Worm (Caenorhabditis elegans) whole organism, L2 larva: Measurements from ENCODE around the gene sca-1.

Experiments
- C34F6.9 ChIP-seq: fragments of 150-350 bp; optimal IDR thresholded peaks from 2 replicates; lab custom pipeline; 2014; ENCODE audit warnings: missing biosample characterization, missing genetic modification characterization
- F13H6.1 ChIP-seq: sonication (generic microtip); optimal IDR thresholded peaks from 2 replicates; lab custom pipeline; 2016; ENCODE audit warnings: missing genetic modification characterization, missing compliant biosample characterization
- R02D3.7 ChIP-seq: fragments of 150-350 bp; optimal IDR thresholded peaks from 2 replicates; lab custom pipeline; 2014; ENCODE audit warnings: missing biosample characterization, missing genetic modification characterization
- Y55F3AM.14 ChIP-seq: fragments of 200-800 bp; sonication (Bioruptor generic); optimal IDR thresholded peaks from 2 replicates; lab custom pipeline; 2018; ENCODE audit warnings: mild to moderate bottlenecking, missing genetic modification characterization, missing compliant biosample characterization
- ZK546.5 ChIP-seq: sonication (generic microtip); optimal IDR thresholded peaks from 2 replicates; lab custom pipeline; 2017; ENCODE audit warnings: missing biosample characterization, missing genetic modification characterization
- alr-1 ChIP-seq: fragments of 150-350 bp; optimal IDR thresholded peaks from 2 replicates; lab custom pipeline; 2014; ENCODE audit warnings: missing biosample characterization, missing genetic modification characterization
- aly-2 ChIP-seq: fragments of 150-350 bp; optimal IDR thresholded peaks from 2 replicates; lab custom pipeline; 2014; ENCODE audit warnings: missing biosample characterization, missing genetic modification characterization
- ama-1 ChIP-seq: fragments of 150-350 bp; optimal IDR thresholded peaks from 2 replicates; lab custom pipeline; 2018; ENCODE audit warnings: inconsistent platforms
- blmp-1 ChIP-seq: sonication (generic microtip); optimal IDR thresholded peaks from 2 replicates; lab custom pipeline; 2017; ENCODE audit warnings: missing genetic modification characterization, mild to moderate bottlenecking, missing compliant biosample characterization, antibody characterized with exemption, moderate library complexity; ENCODE audit not compliant: insufficient read depth
- ceh-16 ChIP-seq: fragments of 150-350 bp; optimal IDR thresholded peaks from 2 replicates; lab custom pipeline; 2014; ENCODE audit warnings: missing biosample characterization, missing genetic modification characterization
- ceh-82 ChIP-seq: fragments of 150-350 bp; optimal IDR thresholded peaks from 2 replicates; lab custom pipeline; 2014; ENCODE audit warnings: missing biosample characterization, missing genetic modification characterization
- crh-2 ChIP-seq: sonication (generic microtip); optimal IDR thresholded peaks from 2 replicates; lab custom pipeline; 2017; ENCODE audit warnings: missing biosample characterization, missing genetic modification characterization
- dmd-4 ChIP-seq: sonication (generic microtip); optimal IDR thresholded peaks from 2 replicates; lab custom pipeline; 2017; ENCODE audit warnings: missing biosample characterization, missing genetic modification characterization
- egl-27 ChIP-seq: sonication (generic microtip); optimal IDR thresholded peaks from 3 replicates; lab custom pipeline; 2017; ENCODE audit warnings: missing biosample characterization, missing genetic modification reagents, missing genetic modification characterization
- elt-1 ChIP-seq: fragments of 150-350 bp; optimal IDR thresholded peaks from 2 replicates; lab custom pipeline; 2014; ENCODE audit warnings: missing biosample characterization, missing genetic modification characterization
- elt-3 ChIP-seq: sonication (generic microtip); optimal IDR thresholded peaks from 2 replicates; lab custom pipeline; 2017; ENCODE audit warnings: missing biosample characterization, missing genetic modification characterization
- fos-1 ChIP-seq: fragments of 150-350 bp; optimal IDR thresholded peaks from 2 replicates; lab custom pipeline; 2014; ENCODE audit warnings: missing biosample characterization, missing genetic modification characterization
- gmeb-1 ChIP-seq: fragments of 150-350 bp; optimal IDR thresholded peaks from 2 replicates; lab custom pipeline; 2014; ENCODE audit warnings: missing biosample characterization, missing genetic modification characterization
- lin-11 ChIP-seq: fragments of 150-350 bp; sonication (generic microtip); optimal IDR thresholded peaks from 2 replicates; lab custom pipeline; 2014; ENCODE audit warnings: missing biosample characterization, missing genetic modification characterization, inconsistent platforms, mixed read lengths
- lin-13 ChIP-seq: fragments of 150-350 bp; optimal IDR thresholded peaks from 2 replicates; lab custom pipeline; 2014; ENCODE audit warnings: missing biosample characterization, missing genetic modification reagents, missing genetic modification characterization
- lin-39 ChIP-seq: fragments of 150-350 bp; optimal IDR thresholded peaks from 2 replicates; lab custom pipeline; 2014; ENCODE audit warnings: missing biosample characterization, missing genetic modification reagents, missing genetic modification characterization
- lsy-2 ChIP-seq, 2 experiments: fragments of 150-350 bp in 1 of 2; sonication (generic microtip) in 1 of 2; optimal IDR thresholded peaks; 2 replicates each; lab custom pipeline; 2014 to 2017; ENCODE audit warnings: missing biosample characterization in 2 of 2, missing genetic modification characterization in 2 of 2
- mab-5 ChIP-seq: fragments of 150-350 bp; optimal IDR thresholded peaks from 2 replicates; lab custom pipeline; 2014; ENCODE audit warnings: missing biosample characterization, missing genetic modification characterization
- mbf-1 ChIP-seq: sonication (generic microtip); optimal IDR thresholded peaks from 2 replicates; lab custom pipeline; 2017; ENCODE audit warnings: missing biosample characterization, missing genetic modification characterization
- mdl-1 ChIP-seq, 2 experiments: fragments of 150-350 bp in 1 of 2; sonication (generic microtip) in 1 of 2; optimal IDR thresholded peaks; 2 replicates each; lab custom pipeline; 2017; ENCODE audit warnings: missing biosample characterization in 2 of 2, missing genetic modification characterization in 2 of 2
- nhr-10 ChIP-seq: sonication (generic microtip); optimal IDR thresholded peaks from 2 replicates; lab custom pipeline; 2017; ENCODE audit warnings: missing biosample characterization, missing genetic modification characterization
- nhr-11 ChIP-seq: fragments of 150-350 bp; optimal IDR thresholded peaks from 2 replicates; lab custom pipeline; 2014; ENCODE audit warnings: missing biosample characterization, missing genetic modification characterization
- nhr-12 ChIP-seq: fragments of 150-350 bp; optimal IDR thresholded peaks from 2 replicates; lab custom pipeline; 2014; ENCODE audit warnings: missing biosample characterization, missing genetic modification characterization
- nhr-129 ChIP-seq: fragments of 150-350 bp; optimal IDR thresholded peaks from 2 replicates; lab custom pipeline; 2014; ENCODE audit warnings: missing biosample characterization, missing genetic modification characterization
- nhr-21 ChIP-seq: fragments of 150-350 bp; optimal IDR thresholded peaks from 2 replicates; lab custom pipeline; 2014; ENCODE audit warnings: missing biosample characterization, missing genetic modification characterization
- nhr-23 ChIP-seq: fragments of 150-350 bp; optimal IDR thresholded peaks from 2 replicates; lab custom pipeline; 2014; ENCODE audit warnings: missing biosample characterization, missing genetic modification reagents, missing genetic modification characterization
- nhr-237 ChIP-seq: fragments of 150-350 bp; optimal IDR thresholded peaks from 2 replicates; lab custom pipeline; 2014; ENCODE audit warnings: missing biosample characterization, missing genetic modification characterization
- nhr-25 ChIP-seq: fragments of 150-350 bp; sonication (generic microtip); optimal IDR thresholded peaks from 3 replicates; lab custom pipeline; 2014; ENCODE audit warnings: missing biosample characterization, missing genetic modification characterization
- nhr-6 ChIP-seq: fragments of 150-350 bp; optimal IDR thresholded peaks from 2 replicates; lab custom pipeline; 2014; ENCODE audit warnings: missing biosample characterization, missing genetic modification characterization
- nhr-77 ChIP-seq: fragments of 150-350 bp; optimal IDR thresholded peaks from 2 replicates; lab custom pipeline; 2014; ENCODE audit warnings: missing biosample characterization, missing genetic modification characterization
- peb-1 ChIP-seq: fragments of 150-350 bp; optimal IDR thresholded peaks from 2 replicates; lab custom pipeline; 2014; ENCODE audit warnings: missing biosample characterization, missing genetic modification characterization
- sem-4 ChIP-seq: fragments of 150-350 bp; optimal IDR thresholded peaks from 2 replicates; lab custom pipeline; 2014; ENCODE audit warnings: missing biosample characterization, missing genetic modification reagents, missing genetic modification characterization
- skn-1 ChIP-seq: sonication (generic microtip); optimal IDR thresholded peaks from 2 replicates; lab custom pipeline; 2017; ENCODE audit warnings: missing biosample characterization, missing genetic modification characterization
- sma-3 ChIP-seq: sonication (generic microtip); optimal IDR thresholded peaks from 2 replicates; lab custom pipeline; 2016; ENCODE audit warnings: missing genetic modification reagents, missing genetic modification characterization, missing compliant biosample characterization
- sma-9 ChIP-seq, 2 experiments: fragments of 150-350 bp in 1 of 2; sonication (generic microtip) in 1 of 2; optimal IDR thresholded peaks; 2 replicates each; lab custom pipeline; 2014 to 2016; ENCODE audit warnings: missing genetic modification characterization in 2 of 2, mild to moderate bottlenecking in 1 of 2, missing biosample characterization in 1 of 2, missing compliant biosample characterization in 1 of 2, missing genetic modification reagents in 1 of 2, moderate library complexity in 1 of 2
- snpc-4 ChIP-seq: fragments of 150-350 bp; optimal IDR thresholded peaks from 2 replicates; lab custom pipeline; 2014; ENCODE audit warnings: missing biosample characterization, missing genetic modification characterization
- unc-39 ChIP-seq: fragments of 150-350 bp; optimal IDR thresholded peaks from 2 replicates; lab custom pipeline; 2014; ENCODE audit warnings: missing biosample characterization, missing genetic modification characterization
- unc-55 ChIP-seq: fragments of 150-350 bp; sonication (generic microtip); optimal IDR thresholded peaks from 3 replicates; lab custom pipeline; 2014; ENCODE audit warnings: missing biosample characterization, missing genetic modification reagents, missing genetic modification characterization
- unc-62 ChIP-seq: fragments of 150-350 bp; optimal IDR thresholded peaks from 2 replicates; lab custom pipeline; 2014; ENCODE audit warnings: missing biosample characterization, missing genetic modification reagents, missing genetic modification characterization
- zag-1 ChIP-seq: fragments of 150-350 bp; optimal IDR thresholded peaks from 2 replicates; lab custom pipeline; 2014; ENCODE audit warnings: missing biosample characterization, missing genetic modification characterization
- ztf-1 ChIP-seq: fragments of 200-800 bp; sonication (Bioruptor generic); conservative IDR thresholded peaks from 2 replicates; pipeline ENCODE4 v1.3.6; 2022; ENCODE audit warnings: missing genetic modification characterization, missing compliant biosample characterization
- ztf-11 ChIP-seq: sonication (generic microtip); optimal IDR thresholded peaks from 2 replicates; lab custom pipeline; 2017; ENCODE audit warnings: missing biosample characterization, missing genetic modification characterization
- ztf-4 ChIP-seq: fragments of 150-350 bp; optimal IDR thresholded peaks from 2 replicates; lab custom pipeline; 2014; ENCODE audit warnings: missing biosample characterization, missing genetic modification characterization

sca-1 gene

ce11 chrIII:10855398-10855880 lies 38.8 kb upstream of the sca-1 start, which contains the start of gene Y39A1C.1:
TSS of gene Y39A1C.1 (plus strand) at chrIII:10855448.
- TF ChIP-seq nhr-129 (tag; lab: Kevin White, UChicago) = peak; percentile 25
- peak; percentile 61 for TF ChIP-seq C34F6.9
- no peak for TF ChIP-seq ceh-16 (tag; lab: Kevin White, UChicago)
- peak; percentile 1 for TF ChIP-seq lin-11
- TF ChIP-seq unc-55 (GFP tag; lab: Kevin White, UChicago) = peak; percentile 36
- no peak for TF ChIP-seq lin-13 (GFP tag; lab: Kevin White, UChicago)
- TF ChIP-seq ZK546.5 (tag; lab: Kevin White, UChicago) = no peak
- peak; percentile 7 for TF ChIP-seq F13H6.1 (tag; lab: Kevin White, UChicago)

DNA sequence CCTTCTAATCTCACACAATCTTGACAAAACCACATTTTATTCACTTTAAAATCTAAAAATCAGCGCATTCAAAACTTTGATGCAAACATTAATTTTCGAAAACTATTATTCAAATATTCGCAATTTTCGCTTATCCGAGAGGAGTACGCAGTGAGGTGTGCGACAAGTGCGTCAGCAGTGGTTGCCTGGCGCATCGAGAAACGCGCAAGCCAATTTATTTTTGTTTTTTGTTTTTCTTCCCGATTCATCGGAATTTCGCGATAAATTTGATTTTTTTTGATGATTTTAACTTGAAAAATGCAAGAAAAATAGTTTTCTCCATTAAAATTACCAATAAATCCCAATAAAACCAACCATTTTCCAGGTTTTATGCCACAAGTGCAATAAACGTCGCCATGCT lies 32.2 kb upstream of the sca-1 start, which contains the start of the genes fbxb-85 and hex-3:
Gene fbxb-85 (minus strand): TSS at position 106 of the 400 bp plus-strand sequence.
Gene hex-3 (plus strand): TSS at position 365 of the 400 bp plus-strand sequence.
- TF ChIP-seq elt-3 (tag; lab: Kevin White, UChicago) (no peak), lsy-2 (tag; optimal IDR thresholded peaks at IDR 0.05; lab: Kevin White, UChicago) (peak; percentile 93 to 96), mdl-1 (tag; optimal IDR thresholded peaks at IDR 0.05; lab: Kevin White, UChicago) (peak; percentile 22 to 53), nhr-11 (no peak), sma-3 (peak; percentile 99), ztf-11 (peak; percentile 18), nhr-21 (tag; lab: Kevin White, UChicago) (peak; percentile 92), elt-1 (tag; lab: Kevin White, UChicago) (no peak), nhr-25 (tag; lab: Kevin White, UChicago) (peak; percentile 95), nhr-77 (tag; lab: Kevin White, UChicago) (peak; percentile 69), lin-11 (peak; percentile 96), lin-13 (GFP tag; lab: Kevin White, UChicago) (peak; percentile 92), ama-1 (peak; percentile 48), skn-1 (peak; percentile 60), lin-39 (tag; lab: Kevin White, UChicago) (no peak), gmeb-1 (peak; percentile 97), ztf-4 (peak; percentile 86), unc-39 (no peak), unc-62 (GFP tag; lab: Kevin White, UChicago) (peak; percentile 33), ZK546.5 (tag; lab: Kevin White, UChicago) (peak; percentile 60), nhr-10 (tag; lab: Kevin White, UChicago) (peak; percentile 78), unc-55 (GFP tag; lab: Kevin White, UChicago) (peak; percentile 98), C34F6.9 (peak; percentile 97), peb-1 (no peak), nhr-23 (no peak), dmd-4 (peak; percentile 19), snpc-4 (peak; percentile 84), sem-4 (tag; lab: Kevin White, UChicago) (peak; percentile 75), egl-27 (tag; lab: Kevin White, UChicago) (peak; percentile 95), mbf-1 (tag; lab: Kevin White, UChicago) (no peak), alr-1 (tag; lab: Kevin White, UChicago) (peak; percentile 69), Y55F3AM.14 (GFP tag; lab: Kevin White, UChicago) (peak; percentile 54), aly-2 (tag; lab: Kevin White, UChicago) (no peak), mab-5 (tag; lab: Kevin White, UChicago) (peak; percentile 94), fos-1 (tag; lab: Kevin White, UChicago) (peak; percentile 77), ceh-82 (tag; lab: Kevin White, UChicago) (peak; percentile 62), nhr-237 (tag; lab: Kevin White, UChicago) (peak; percentile 22), blmp-1 (tag; lab: Kevin White, UChicago) (peak; percentile 53), R02D3.7 (tag; lab: Kevin White, UChicago) (peak; percentile 65), nhr-12 (tag; lab: Kevin White, UChicago) (peak; percentile 12), crh-2 (tag; lab: Kevin White, UChicago) (peak; percentile 97), zag-1 (tag; lab: Kevin White, UChicago) (peak; percentile 70), F13H6.1 (tag; lab: Kevin White, UChicago) (peak; percentile 92), ceh-16 (tag; lab: Kevin White, UChicago) (peak; percentile 81), nhr-6 (tag; lab: Kevin White, UChicago) (peak; percentile 89), ztf-1 (GFP tag; lab: Robert Waterston, UW) (no peak), nhr-129 (tag; lab: Kevin White, UChicago) (peak; percentile 73), sma-9 (GFP tag; optimal IDR thresholded peaks at IDR 0.05; lab: Kevin White, UChicago) (peak; percentile 95), sma-9 (tag; optimal IDR thresholded peaks at IDR 0.05; lab: Kevin White, UChicago) (no peak)
